Worm (Caenorhabditis elegans) whole organism, young adult: Measurements from ENCODE around the gene oig-4.

Experiments
- F55B11.4 ChIP-seq: sonication (generic microtip); optimal IDR thresholded peaks from 2 replicates; lab custom pipeline; 2016; ENCODE audit warnings: missing compliant biosample characterization, missing genetic modification characterization, borderline replicate concordance; ENCODE audit not compliant: insufficient read depth
- K12H6.12 ChIP-seq: fragments of 200-800 bp; sonication (Bioruptor generic); optimal IDR thresholded peaks from 2 replicates; lab custom pipeline; 2018; ENCODE audit warnings: mild to moderate bottlenecking, missing genetic modification characterization, missing compliant biosample characterization
- aptf-3 ChIP-seq: fragments of 200-800 bp; sonication (Bioruptor generic); IDR thresholded peaks from 2 replicates; pipeline ENCODE4 v1.3.6; 2022; ENCODE audit warnings: missing genetic modification characterization, missing compliant biosample characterization
- attf-5 ChIP-seq: fragments of 200-800 bp; sonication (Bioruptor generic); optimal IDR thresholded peaks from 2 replicates; lab custom pipeline; 2018; ENCODE audit warnings: mild to moderate bottlenecking, missing genetic modification characterization, missing compliant biosample characterization
- ccch-3 ChIP-seq: fragments of 200-800 bp; sonication (Bioruptor generic); optimal IDR thresholded peaks from 2 replicates; lab custom pipeline; 2018; ENCODE audit warnings: mild to moderate bottlenecking, missing genetic modification characterization, missing compliant biosample characterization
- cebp-1 ChIP-seq, 2 experiments: fragments of 200-800 bp in 1 of 2; sonication (Bioruptor generic) in 1 of 2; sonication (generic microtip) in 1 of 2; IDR thresholded peaks in 1 of 2; optimal IDR thresholded peaks in 1 of 2; 2 replicates each; pipeline versions ENCODE4 v1.3.6 to Lab custom; 2017 to 2022; ENCODE audit warnings: missing compliant biosample characterization in 2 of 2, missing genetic modification characterization in 2 of 2, mild to moderate bottlenecking in 1 of 2, missing genetic modification reagents in 1 of 2, moderate library complexity in 1 of 2
- dox-1 ChIP-seq: fragments of 200-800 bp; sonication (Bioruptor generic); IDR thresholded peaks from 2 replicates; pipeline ENCODE4 v1.3.6; 2022; ENCODE audit warnings: missing genetic modification reagents, missing genetic modification characterization, missing compliant biosample characterization
- ekl-4 ChIP-seq: fragments of 200-800 bp; sonication (Bioruptor generic); IDR thresholded peaks from 2 replicates; pipeline ENCODE4 v1.3.6; 2022; ENCODE audit warnings: missing genetic modification reagents, missing genetic modification characterization, missing compliant biosample characterization
- hlh-12 ChIP-seq: sonication (generic microtip); optimal IDR thresholded peaks from 2 replicates; lab custom pipeline; 2016; ENCODE audit warnings: missing genetic modification characterization, missing compliant biosample characterization
- hlh-26 ChIP-seq: fragments of 200-800 bp; sonication (Bioruptor generic); conservative IDR thresholded peaks from 2 replicates; pipeline ENCODE4 v1.3.6; 2022; ENCODE audit warnings: missing genetic modification reagents, missing genetic modification characterization, missing compliant biosample characterization
- hmg-1.2 ChIP-seq: fragments of 200-800 bp; sonication (Bioruptor generic); IDR thresholded peaks from 2 replicates; pipeline ENCODE4 v1.3.6; 2022; ENCODE audit warnings: missing genetic modification reagents, missing genetic modification characterization, missing compliant biosample characterization
- hrde-1 ChIP-seq: sonication (generic microtip); optimal IDR thresholded peaks from 2 replicates; lab custom pipeline; 2016; ENCODE audit warnings: missing genetic modification characterization, mild to moderate bottlenecking, missing compliant biosample characterization, moderate library complexity, missing genotype, missing genetic modification reagents, borderline replicate concordance
- let-526 ChIP-seq: fragments of 200-800 bp; sonication (Bioruptor generic); IDR thresholded peaks from 2 replicates; pipeline ENCODE4 v1.3.6; 2022; ENCODE audit warnings: missing genetic modification reagents, missing genetic modification characterization, missing compliant biosample characterization
- lin-26 ChIP-seq: fragments of 200-800 bp; sonication (Bioruptor generic); IDR thresholded peaks from 2 replicates; pipeline ENCODE4 v1.3.6; 2022; ENCODE audit warnings: missing genetic modification reagents, missing genetic modification characterization, missing compliant biosample characterization
- lin-35 ChIP-seq, 3 experiments: fragments of 150-350 bp in 2 of 3; sonication (generic microtip) in 1 of 3; optimal IDR thresholded peaks; 2 replicates each; lab custom pipeline; 2014 to 2018; ENCODE audit warnings: missing biosample characterization in 3 of 3, missing genetic modification characterization in 3 of 3, missing genetic modification reagents in 3 of 3
- lsy-27 ChIP-seq: sonication (generic microtip); optimal IDR thresholded peaks from 2 replicates; lab custom pipeline; 2017; ENCODE audit warnings: missing genetic modification characterization, mild to moderate bottlenecking, missing compliant biosample characterization, antibody characterized with exemption, missing genotype, borderline replicate concordance; ENCODE audit not compliant: insufficient read depth
- madf-6 ChIP-seq: fragments of 200-800 bp; sonication (Bioruptor generic); IDR thresholded peaks from 2 replicates; pipeline ENCODE4 v1.3.6; 2022; ENCODE audit warnings: missing genetic modification reagents, missing genetic modification characterization, missing compliant biosample characterization
- nfyb-1 ChIP-seq: fragments of 200-800 bp; sonication (Bioruptor generic); IDR thresholded peaks from 2 replicates; pipeline ENCODE4 v1.3.6; 2022; ENCODE audit warnings: missing genetic modification reagents, missing genetic modification characterization, missing compliant biosample characterization
- nhr-80 ChIP-seq: sonication (generic microtip); optimal IDR thresholded peaks from 2 replicates; lab custom pipeline; 2016; ENCODE audit warnings: missing genetic modification characterization, missing compliant biosample characterization
- snpc-1.1 ChIP-seq: sonication (generic microtip); optimal IDR thresholded peaks from 2 replicates; lab custom pipeline; 2017; ENCODE audit warnings: missing genetic modification characterization, mild to moderate bottlenecking, missing compliant biosample characterization, antibody characterized with exemption, moderate library complexity, missing genotype, missing genetic modification reagents; ENCODE audit not compliant: insufficient read depth
- xnd-1 ChIP-seq: sonication (generic microtip); optimal IDR thresholded peaks from 2 replicates; lab custom pipeline; 2016; ENCODE audit warnings: missing genotype, missing genetic modification reagents, missing genetic modification characterization, missing compliant biosample characterization
- zfh-2 ChIP-seq: fragments of 200-800 bp; sonication (Bioruptor generic); conservative IDR thresholded peaks from 2 replicates; pipeline ENCODE4 v1.3.6; 2022; ENCODE audit warnings: missing genetic modification reagents, missing genetic modification characterization, missing compliant biosample characterization
- ztf-25 ChIP-seq: fragments of 200-800 bp; sonication (Bioruptor generic); IDR thresholded peaks from 2 replicates; pipeline ENCODE4 v1.3.6; 2022; ENCODE audit warnings: missing genetic modification reagents, missing genetic modification characterization, missing compliant biosample characterization
- ztf-26 ChIP-seq: sonication (generic microtip); optimal IDR thresholded peaks from 2 replicates; lab custom pipeline; 2017; ENCODE audit warnings: missing genetic modification characterization, missing compliant biosample characterization

Gene oig-4

DNA sequence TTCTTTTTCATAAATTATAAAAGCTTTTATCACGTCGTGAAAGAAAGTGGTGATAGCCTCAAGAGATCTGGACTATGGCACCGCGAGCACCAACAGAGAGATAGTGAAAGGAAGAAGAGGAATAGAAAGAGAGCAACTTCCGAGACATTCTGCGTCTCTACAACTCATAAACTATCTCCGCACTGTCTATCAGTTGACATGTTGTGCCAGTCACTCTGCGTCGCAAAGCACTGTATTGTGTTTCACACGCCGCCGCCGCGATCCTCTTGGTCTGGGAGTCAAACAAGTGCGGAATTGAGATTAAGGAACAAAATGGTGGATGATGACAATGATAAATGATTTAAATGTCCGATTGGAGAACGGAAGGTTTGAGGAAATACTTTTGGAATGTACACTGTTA is 10.1 kb downstream of the oig-4 start:
- TF ChIP-seq zfh-2 (GFP tag; lab: Robert Waterston, UW) (peak; percentile 40; the same call in 1 of the 2 replicates), F55B11.4 (tag; lab: Kevin White, UChicago) (no peak), ztf-25 (GFP tag; lab: Robert Waterston, UW) (no peak), attf-5 (peak; percentile 18), dox-1 (peak; percentile 7; the same call in 1 of the 2 replicates), cebp-1 (GFP tag; IDR thresholded peaks at IDR 0.05; lab: Robert Waterston, UW) (no peak), cebp-1 (tag; optimal IDR thresholded peaks at IDR 0.05; lab: Kevin White, UChicago) (no peak), xnd-1 (no peak), hmg-1.2 (GFP tag; lab: Robert Waterston, UW) (peak; percentile 64; the same call in 1 of the 2 replicates), nfyb-1 (0 out of 2 replicates have a peak, but pooled peaks have one; percentile 26), nhr-80 (tag; lab: Kevin White, UChicago) (peak; percentile 77)
- TF ChIP-seq, all 124 proteins: peak for 6

DNA sequence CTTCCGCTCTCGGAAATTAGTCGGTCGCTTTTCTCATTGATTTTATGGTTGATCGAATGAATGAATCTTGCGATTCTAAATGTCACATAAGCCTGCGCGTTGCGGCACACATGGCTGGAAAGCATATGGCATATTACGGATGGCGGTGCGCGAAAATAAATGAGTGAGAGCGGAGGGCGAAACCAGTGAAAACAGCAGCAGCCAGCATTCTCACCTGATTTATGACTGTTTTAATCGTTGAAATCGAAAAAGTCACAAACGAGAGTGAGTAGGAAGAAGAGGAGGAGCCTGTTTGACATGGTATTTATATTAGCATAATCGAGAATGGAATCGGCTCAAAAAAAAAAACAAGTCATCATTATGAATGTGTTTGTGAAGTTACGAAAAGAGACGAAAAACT is 10.9 kb downstream of the oig-4 start:
- TF ChIP-seq dox-1: 0 out of 2 replicates have a peak, but pooled peaks have one; percentile 3
- TF ChIP-seq hlh-12 (tag; lab: Kevin White, UChicago): no peak

DNA sequence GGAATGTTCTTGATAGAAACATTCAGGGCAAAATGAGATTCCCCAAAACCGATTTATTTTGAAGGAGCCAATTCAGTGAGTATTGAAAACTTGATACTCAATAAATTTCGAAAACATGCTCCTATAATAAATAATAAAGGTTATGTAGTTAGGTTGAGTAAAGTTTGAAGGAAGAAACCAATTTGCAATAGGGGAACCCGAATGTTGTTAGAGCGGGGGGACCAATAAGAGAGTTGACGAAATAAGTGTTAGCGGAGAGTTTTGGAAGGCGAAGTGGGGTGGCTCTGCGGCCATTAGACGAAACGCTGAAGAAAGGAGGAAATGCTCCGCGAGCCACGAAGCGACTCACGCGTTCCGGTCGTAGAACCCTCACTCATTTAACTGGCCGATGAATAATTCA is 11.7 kb downstream of the oig-4 start:
- no peak for TF ChIP-seq let-526 (GFP tag; lab: Robert Waterston, UW)
- peak; percentile 41; the same call in 1 of the 2 replicates for TF ChIP-seq zfh-2 (GFP tag; lab: Robert Waterston, UW)
- 0 out of 2 replicates have a peak, but pooled peaks have one; percentile 18 for TF ChIP-seq lin-26 (GFP tag; lab: Robert Waterston, UW)

DNA sequence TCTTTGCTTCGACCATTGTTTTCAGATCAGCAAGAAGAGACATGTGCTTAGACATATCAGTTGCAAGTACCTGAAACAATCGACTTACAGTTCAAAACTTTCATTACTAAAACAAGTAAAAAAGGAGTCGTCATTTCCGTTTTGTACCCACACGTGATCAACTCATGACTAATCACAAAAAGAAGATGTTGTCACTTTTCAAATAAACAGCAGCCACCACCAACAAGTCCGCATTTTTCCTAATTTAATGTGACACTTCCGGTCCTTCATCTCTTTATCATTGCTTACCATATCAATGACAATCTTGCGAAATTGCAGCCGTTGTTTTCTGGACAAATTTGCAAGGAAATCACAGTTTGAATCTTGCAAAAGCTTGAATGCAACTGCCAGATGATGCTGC is 15.3 kb downstream of the oig-4 start:
- TF ChIP-seq hlh-26 (GFP tag; lab: Robert Waterston, UW) (no peak), hrde-1 (tag; lab: Kevin White, UChicago) (no peak), cebp-1 (GFP tag; IDR thresholded peaks at IDR 0.05; lab: Robert Waterston, UW) (no peak), cebp-1 (tag; optimal IDR thresholded peaks at IDR 0.05; lab: Kevin White, UChicago) (peak; percentile 46), madf-6 (GFP tag; lab: Robert Waterston, UW) (no peak)

DNA sequence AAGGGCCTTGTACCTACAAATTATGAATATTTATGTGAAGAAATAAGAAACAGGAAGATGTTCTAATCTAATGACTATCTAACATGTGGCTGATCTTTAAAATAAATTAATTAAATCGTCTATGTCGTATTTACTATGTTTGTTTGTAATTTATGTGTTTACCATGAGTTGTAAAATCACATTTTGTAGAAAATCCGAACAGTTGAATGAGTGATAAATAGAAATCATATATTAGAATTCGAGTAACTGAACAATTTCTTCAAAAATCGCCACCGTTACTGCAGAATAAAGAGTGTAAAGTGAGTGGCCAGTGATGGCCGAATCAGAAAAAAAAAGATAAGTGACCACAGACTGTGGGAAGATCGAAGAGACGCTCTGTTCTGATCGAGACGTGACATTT is 16.7 kb downstream of the oig-4 start:
- TF ChIP-seq aptf-3: no peak
- no peak for TF ChIP-seq snpc-1.1
- TF ChIP-seq ccch-3 (GFP tag; lab: Kevin White, UChicago): no peak
- no peak for TF ChIP-seq ekl-4 (GFP tag; lab: Robert Waterston, UW)

DNA sequence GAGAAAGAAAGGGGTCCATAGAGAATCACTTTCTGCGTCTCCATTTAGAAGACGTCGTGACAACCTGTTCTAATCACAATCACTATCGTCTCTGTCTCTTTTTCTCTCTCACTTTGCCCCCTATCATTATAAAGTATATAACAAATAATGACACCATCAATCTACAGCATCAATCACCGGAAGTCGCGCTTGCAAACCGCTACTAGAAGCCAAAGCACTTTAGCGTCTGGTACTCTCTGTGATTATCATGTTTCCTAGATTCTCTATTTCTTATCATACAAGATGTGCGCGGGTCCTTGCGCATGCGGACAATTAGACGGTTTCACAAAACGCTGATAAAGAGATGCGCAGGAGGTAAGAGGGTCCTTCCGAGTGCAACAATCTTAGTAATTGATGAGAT is 17.8 kb downstream of the oig-4 start:
- TF ChIP-seq lin-26 (GFP tag; lab: Robert Waterston, UW) (peak; percentile 37; the same call in 1 of the 2 replicates), ztf-26 (tag; lab: Kevin White, UChicago) (peak; percentile 8), lsy-27 (tag; lab: Kevin White, UChicago) (no peak)

DNA sequence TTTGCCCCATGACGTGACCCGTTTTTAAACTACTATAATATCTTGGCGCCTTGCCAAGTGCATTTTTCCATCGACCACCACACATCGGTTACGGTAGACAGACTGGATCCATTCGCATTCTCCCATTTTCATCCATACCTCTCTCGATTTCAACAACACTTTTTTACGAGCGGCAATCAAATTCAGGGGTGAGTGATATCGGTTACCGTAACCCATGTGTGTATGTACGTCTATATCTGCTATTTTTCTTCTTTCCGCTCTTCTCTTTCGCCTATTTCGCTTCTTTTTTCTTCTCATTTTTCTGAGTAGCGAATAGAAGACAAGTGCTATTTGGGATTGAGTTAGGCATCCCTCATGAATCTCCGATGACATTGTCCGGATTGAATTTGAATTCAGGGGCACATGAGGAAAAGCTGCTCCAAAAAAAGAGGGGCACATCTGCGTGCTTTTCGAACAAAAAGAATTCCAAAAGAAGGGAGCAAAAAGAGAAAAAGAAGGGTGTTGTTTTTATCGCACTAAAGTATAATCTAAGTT is 18.4 kb downstream of the oig-4 start:
- TF ChIP-seq lin-35 (GFP tag; optimal IDR thresholded peaks at IDR 0.05; lab: Kevin White, UChicago) (peak in 1 of 3 experiments; percentile 24), K12H6.12 (no peak)
- TF ChIP-seq, all 124 proteins: peak for 1
